Worm (Caenorhabditis elegans) whole organism, mixed stage, embryonic: ENCODE measurements around the gene C23H3.9.

Experiments used
- blmp-1 ChIP-seq: fragments of 150-350 bp; optimal IDR thresholded peaks from 2 replicates; lab custom pipeline; 2014; ENCODE audit warnings: missing biosample characterization, missing genetic modification characterization
- drap-1 ChIP-seq: fragments of 200-800 bp; sonication (Bioruptor generic); optimal IDR thresholded peaks from 3 replicates; lab custom pipeline; 2018; ENCODE audit warnings: mild to moderate bottlenecking, missing genetic modification characterization, missing compliant biosample characterization
- elt-1 ChIP-seq: sonication (generic microtip); optimal IDR thresholded peaks from 2 replicates; lab custom pipeline; 2017; ENCODE audit warnings: missing genetic modification characterization, mild to moderate bottlenecking, missing compliant biosample characterization, antibody characterized with exemption, moderate library complexity, borderline replicate concordance; ENCODE audit not compliant: insufficient read depth
- elt-3 ChIP-seq: fragments of 150-350 bp; optimal IDR thresholded peaks from 2 replicates; lab custom pipeline; 2014; ENCODE audit warnings: missing biosample characterization, missing genetic modification characterization
- lin-13 ChIP-seq: fragments of 150-350 bp; optimal IDR thresholded peaks from 2 replicates; lab custom pipeline; 2014; ENCODE audit warnings: missing biosample characterization, missing genetic modification characterization
- lsy-2 ChIP-seq: fragments of 150-350 bp; optimal IDR thresholded peaks from 2 replicates; lab custom pipeline; 2014; ENCODE audit warnings: missing biosample characterization, missing genetic modification characterization
- mep-1 ChIP-seq: fragments of 150-350 bp; optimal IDR thresholded peaks from 2 replicates; lab custom pipeline; 2017; ENCODE audit warnings: missing biosample characterization, missing genetic modification reagents, missing genetic modification characterization, inconsistent platforms
- pha-4 ChIP-seq: fragments of 150-350 bp; optimal IDR thresholded peaks from 2 replicates; lab custom pipeline; 2018; ENCODE audit warnings: missing biosample characterization, missing genetic modification reagents, missing genetic modification characterization
- snpc-4 ChIP-seq: fragments of 150-350 bp; optimal IDR thresholded peaks from 2 replicates; lab custom pipeline; 2014; ENCODE audit warnings: missing biosample characterization, missing genetic modification characterization
- unc-120 ChIP-seq: sonication (generic microtip); optimal IDR thresholded peaks from 2 replicates; lab custom pipeline; 2017; ENCODE audit warnings: missing genetic modification characterization, missing compliant biosample characterization; ENCODE audit not compliant: poor library complexity, severe bottlenecking
- unc-39 ChIP-seq: fragments of 150-350 bp; optimal IDR thresholded peaks from 2 replicates; lab custom pipeline; 2014; ENCODE audit warnings: missing biosample characterization, missing genetic modification characterization
- unc-62 ChIP-seq: fragments of 150-350 bp; optimal IDR thresholded peaks from 2 replicates; lab custom pipeline; 2014; ENCODE audit warnings: missing biosample characterization, missing genetic modification reagents, missing genetic modification characterization
- ztf-11 ChIP-seq: fragments of 150-350 bp; optimal IDR thresholded peaks from 2 replicates; lab custom pipeline; 2014; ENCODE audit warnings: missing biosample characterization, missing genetic modification characterization

DNA sequence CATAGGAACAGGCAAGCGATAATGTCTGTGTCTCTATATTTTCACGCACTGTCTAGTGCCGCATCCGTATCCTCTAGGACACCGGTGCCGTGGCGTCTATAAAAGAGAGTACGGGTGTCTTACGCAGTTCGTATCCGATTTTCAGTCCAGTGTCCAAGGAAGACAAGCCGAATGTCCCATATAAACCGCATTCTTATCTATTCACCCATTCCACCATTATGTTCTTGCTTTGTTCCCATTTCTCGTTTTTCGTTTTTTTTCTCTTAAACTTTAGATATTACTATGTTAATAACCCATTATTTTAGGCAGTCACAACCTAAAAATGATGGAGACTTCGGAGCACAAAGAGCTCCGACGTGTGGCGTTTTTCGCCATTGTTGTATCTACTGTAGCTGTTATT lies 56.0 kb downstream of the C23H3.9 start, which contains the start of gene sqt-2:
- no peak for TF ChIP-seq unc-120
- TF ChIP-seq elt-3 = no peak
- TF ChIP-seq lsy-2 (tag; lab: Kevin White, UChicago) = no peak
- no peak for TF ChIP-seq pha-4
- no peak for TF ChIP-seq snpc-4 (tag; lab: Kevin White, UChicago)
- TF ChIP-seq unc-39 (tag; lab: Kevin White, UChicago) = no peak
- TF ChIP-seq lin-13 (tag; lab: Kevin White, UChicago) = no peak
- TF ChIP-seq mep-1 (tag; lab: Kevin White, UChicago) = no peak
- TF ChIP-seq unc-62 (GFP tag; lab: Kevin White, UChicago) = no peak
- TF ChIP-seq blmp-1 (tag; lab: Kevin White, UChicago) = no peak
- TF ChIP-seq elt-1 (tag; lab: Kevin White, UChicago) = no peak
- no peak for TF ChIP-seq drap-1 (GFP tag; lab: Kevin White, UChicago)
- TF ChIP-seq ztf-11 (tag; lab: Kevin White, UChicago) = no peak
